Fruit fly (Drosophila melanogaster) whole organism, pupa: ENCODE results near the gene Glut3.
A peak's percentile ranks its signal among the peaks of the same experiment; 100 is the strongest.

Source experiments
- CG10348 ChIP-seq: fragments of 200-800 bp; sonication (Bioruptor generic); IDR thresholded peaks from 2 replicates; pipeline ENCODE4 v1.3.6; 2022; ENCODE audit warnings: missing biosample characterization, missing genetic modification characterization
- CG12605 ChIP-seq: fragments of 200-800 bp; sonication (Bioruptor generic); IDR thresholded peaks from 2 replicates; pipeline ENCODE4 v1.3.6; 2022; ENCODE audit warnings: missing biosample characterization, missing genetic modification characterization
- CG13204 ChIP-seq: fragments of 200-800 bp; sonication (Bioruptor generic); optimal IDR thresholded peaks from 2 replicates; lab custom pipeline; 2018; ENCODE audit warnings: missing biosample characterization, mild to moderate bottlenecking, missing genetic modification characterization, moderate library complexity
- CG14655 ChIP-seq: fragments of 200-800 bp; sonication (Bioruptor generic); optimal IDR thresholded peaks from 3 replicates; lab custom pipeline; 2017; ENCODE audit warnings: mild to moderate bottlenecking, missing biosample characterization, missing genetic modification reagents, missing genetic modification characterization
- CG15710 ChIP-seq: fragments of 200-800 bp; sonication (Bioruptor generic); optimal IDR thresholded peaks from 2 replicates; lab custom pipeline; 2018; ENCODE audit warnings: missing biosample characterization, mild to moderate bottlenecking, missing genetic modification characterization, moderate library complexity
- CG17806 ChIP-seq: fragments of 200-800 bp; sonication (Bioruptor generic); optimal IDR thresholded peaks from 2 replicates; lab custom pipeline; 2018; ENCODE audit warnings: missing biosample characterization, mild to moderate bottlenecking, missing genetic modification characterization, moderate library complexity
- CG32121 ChIP-seq: fragments of 200-800 bp; sonication (Bioruptor generic); IDR thresholded peaks from 2 replicates; pipeline ENCODE4 v1.3.6; 2022; ENCODE audit warnings: missing biosample characterization, missing genetic modification characterization
- CG34367 ChIP-seq: fragments of 200-800 bp; sonication (Bioruptor generic); optimal IDR thresholded peaks from 2 replicates; lab custom pipeline; 2018; ENCODE audit warnings: missing biosample characterization, mild to moderate bottlenecking, missing genetic modification characterization
- CG4496 ChIP-seq: fragments of 200-800 bp; sonication (Bioruptor generic); IDR thresholded peaks from 3 replicates; pipeline ENCODE4 v1.3.6; 2022; ENCODE audit warnings: missing biosample characterization, missing genetic modification characterization
- CG8159 ChIP-seq: fragments of 200-800 bp; sonication (Bioruptor generic); optimal IDR thresholded peaks from 3 replicates; lab custom pipeline; 2018; ENCODE audit warnings: missing biosample characterization, mild to moderate bottlenecking, missing genetic modification characterization, moderate library complexity
- CG8301 ChIP-seq: fragments of 200-800 bp; sonication (Bioruptor generic); optimal IDR thresholded peaks from 2 replicates; lab custom pipeline; 2018; ENCODE audit warnings: missing biosample characterization, mild to moderate bottlenecking, missing genetic modification characterization
- CG9948 ChIP-seq: fragments of 200-800 bp; sonication (Bioruptor generic); optimal IDR thresholded peaks from 2 replicates; lab custom pipeline; 2018; ENCODE audit warnings: missing biosample characterization, mild to moderate bottlenecking, missing genetic modification characterization, moderate library complexity
- D1 ChIP-seq: fragments of 200-800 bp; sonication (Bioruptor generic); optimal IDR thresholded peaks from 2 replicates; lab custom pipeline; 2018; ENCODE audit warnings: missing biosample characterization, mild to moderate bottlenecking, missing genetic modification characterization, moderate library complexity
- EcR ChIP-seq: fragments of 200-800 bp; sonication (Bioruptor generic); optimal IDR thresholded peaks from 3 replicates; lab custom pipeline; 2019; ENCODE audit warnings: missing biosample characterization, missing genetic modification characterization, mild to moderate bottlenecking, moderate library complexity, missing genetic modification reagents
- Ets98B ChIP-seq: fragments of 200-800 bp; sonication (Bioruptor generic); IDR thresholded peaks from 2 replicates; pipeline ENCODE4 v1.3.6; 2022; ENCODE audit warnings: missing biosample characterization, missing genetic modification characterization
- Pif1A ChIP-seq: fragments of 200-800 bp; sonication (Bioruptor generic); optimal IDR thresholded peaks from 3 replicates; lab custom pipeline; 2016; ENCODE audit warnings: missing biosample characterization, missing genetic modification characterization
- Pif1B ChIP-seq: fragments of 200-800 bp; sonication (Bioruptor generic); optimal IDR thresholded peaks from 3 replicates; lab custom pipeline; 2016; ENCODE audit warnings: missing biosample characterization, missing genetic modification characterization
- Snoo ChIP-seq: fragments of 200-800 bp; sonication (Bioruptor generic); optimal IDR thresholded peaks from 3 replicates; lab custom pipeline; 2017; ENCODE audit warnings: missing biosample characterization, mild to moderate bottlenecking, missing genetic modification characterization, inconsistent platforms
- fd96Ca ChIP-seq: fragments of 200-800 bp; sonication (Bioruptor generic); IDR thresholded peaks from 3 replicates; pipeline ENCODE4 v1.3.6; 2022; ENCODE audit warnings: missing biosample characterization, missing genetic modification characterization
- gl ChIP-seq: fragments of 200-800 bp; sonication (Bioruptor generic); optimal IDR thresholded peaks from 2 replicates; lab custom pipeline; 2018; ENCODE audit warnings: missing biosample characterization, mild to moderate bottlenecking, missing genetic modification characterization
- rn ChIP-seq: fragments of 200-800 bp; sonication (Bioruptor generic); IDR thresholded peaks from 2 replicates; pipeline ENCODE4 v1.3.6; 2022; ENCODE audit warnings: missing biosample characterization, missing genetic modification characterization

The Glut3 gene

dm6 chr3R:16800272-16800671 lies 12.2 kb downstream of the Glut3 start:
- TF ChIP-seq CG10348 (GFP tag; lab: Robert Waterston, UW) (no peak), CG8159 (tag; lab: Kevin White, UChicago) (no peak), CG34367 (no peak), CG8301 (no peak), Snoo (tag; lab: Kevin White, UChicago) (no peak), D1 (no peak), CG15710 (no peak), Pif1A (GFP tag; lab: Kevin White, UChicago) (no peak), fd96Ca (GFP tag; lab: Robert Waterston, UW) (no peak), rn (GFP tag; lab: Robert Waterston, UW) (no peak), Ets98B (GFP tag; lab: Robert Waterston, UW) (no peak)
- TF ChIP-seq, all 21 proteins: peak for 0

DNA sequence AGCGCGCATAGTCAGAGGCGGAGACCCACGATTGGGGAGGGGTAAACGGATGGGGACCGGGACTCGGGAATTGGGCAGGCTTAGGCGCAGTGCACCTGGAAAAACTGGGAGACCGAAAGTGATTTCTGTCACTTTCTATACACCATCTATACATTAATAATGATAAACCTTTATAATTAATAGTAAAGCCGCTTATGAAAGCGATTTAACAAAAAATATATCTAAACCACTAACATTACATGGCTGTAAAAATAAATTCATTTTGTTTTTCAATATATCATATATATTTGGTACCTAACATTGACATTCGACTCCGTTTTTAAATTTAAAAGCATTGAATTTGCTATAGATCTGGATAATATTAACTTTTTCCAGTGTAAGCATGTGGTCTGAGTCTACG lies 12.9 kb downstream of the Glut3 start:
- TF ChIP-seq CG8159 (tag; lab: Kevin White, UChicago) (peak; percentile 62), CG17806 (no peak), EcR (no peak), CG15710 (peak; percentile 41), CG9948 (tag; lab: Kevin White, UChicago) (no peak), fd96Ca (GFP tag; lab: Robert Waterston, UW) (no peak), Pif1B (no peak)

DNA sequence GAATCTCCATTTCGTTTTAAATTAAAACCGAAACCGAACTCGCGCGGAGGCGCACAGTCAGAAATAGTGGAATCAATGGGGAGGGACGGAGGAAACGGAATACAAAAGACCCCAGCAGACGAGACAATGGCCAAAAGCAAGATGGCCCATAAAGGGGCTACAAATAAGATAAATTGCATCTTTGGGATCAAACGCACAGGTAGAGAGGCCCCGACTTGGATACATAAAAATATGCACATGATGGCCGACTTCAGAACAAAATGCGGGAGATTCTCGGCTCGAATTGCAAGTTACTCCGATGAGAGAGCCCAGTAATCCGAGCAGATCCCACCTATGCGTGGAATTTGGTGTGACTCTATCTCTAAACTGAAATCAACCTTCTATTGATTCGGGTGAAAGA lies 13.3 kb downstream of the Glut3 start:
- TF ChIP-seq Snoo (tag; lab: Kevin White, UChicago): no peak
- TF ChIP-seq CG10348 (GFP tag; lab: Robert Waterston, UW): no peak
- no peak for TF ChIP-seq CG34367
- TF ChIP-seq CG4496 (GFP tag; lab: Robert Waterston, UW): no peak
- TF ChIP-seq Ets98B (GFP tag; lab: Robert Waterston, UW): no peak
- no peak for TF ChIP-seq rn (GFP tag; lab: Robert Waterston, UW)
- TF ChIP-seq Pif1B: no peak
- no peak for TF ChIP-seq gl (tag; lab: Kevin White, UChicago)
- no peak for TF ChIP-seq CG15710
- TF ChIP-seq CG9948 (tag; lab: Kevin White, UChicago): no peak
- no peak for TF ChIP-seq CG12605 (GFP tag; lab: Robert Waterston, UW)
- TF ChIP-seq Pif1A (GFP tag; lab: Kevin White, UChicago): no peak
- TF ChIP-seq CG32121 (GFP tag; lab: Robert Waterston, UW): no peak
- TF ChIP-seq CG17806: no peak
- TF ChIP-seq CG14655: no peak
- TF ChIP-seq CG13204 (GFP tag; lab: Kevin White, UChicago): no peak
- TF ChIP-seq CG8301: no peak

DNA sequence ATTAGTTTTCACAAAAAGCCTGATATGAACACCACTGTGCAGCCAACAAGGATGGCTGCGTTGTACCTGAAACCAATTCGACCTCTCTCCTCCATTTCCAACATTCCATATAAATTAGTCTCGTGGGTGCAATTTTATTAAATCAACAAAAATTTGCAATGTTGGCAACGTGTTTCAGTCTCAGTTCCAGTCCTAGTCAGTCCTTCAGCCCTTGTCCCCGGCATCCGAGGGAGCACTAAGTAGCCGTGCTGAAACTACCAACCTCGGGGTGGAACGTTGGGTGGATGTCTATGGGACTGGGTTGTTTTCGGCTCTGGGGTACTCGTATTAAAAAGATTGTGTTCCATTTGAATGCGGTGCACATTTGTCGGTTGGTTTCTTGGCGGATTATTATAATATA lies 16.0 kb downstream of the Glut3 start:
- no peak for TF ChIP-seq CG9948 (tag; lab: Kevin White, UChicago)
- no peak for TF ChIP-seq Pif1A (GFP tag; lab: Kevin White, UChicago)
- no peak for TF ChIP-seq CG34367
- TF ChIP-seq CG12605 (GFP tag; lab: Robert Waterston, UW): no peak
- no peak for TF ChIP-seq CG8301
- no peak for TF ChIP-seq Pif1B

- no peak for TF ChIP-seq Pif1A (GFP tag; lab: Kevin White, UChicago)
- no peak for TF ChIP-seq CG8159 (tag; lab: Kevin White, UChicago)
- TF ChIP-seq CG13204 (GFP tag; lab: Kevin White, UChicago): no peak
- no peak for TF ChIP-seq CG32121 (GFP tag; lab: Robert Waterston, UW)
- TF ChIP-seq EcR: no peak
- no peak for TF ChIP-seq Ets98B (GFP tag; lab: Robert Waterston, UW)
- TF ChIP-seq rn (GFP tag; lab: Robert Waterston, UW): no peak
- no peak for TF ChIP-seq gl (tag; lab: Kevin White, UChicago)
- TF ChIP-seq Pif1B: no peak
- no peak for TF ChIP-seq CG10348 (GFP tag; lab: Robert Waterston, UW)
- TF ChIP-seq, all 21 proteins: peak for 0
Observed at dm6 chr3R:16806141-16806540, 18.0 kb downstream of the Glut3 start.

dm6 chr3R:16810885-16811284 lies 22.8 kb downstream of the Glut3 start:
- TF ChIP-seq CG14655 (no peak), CG8159 (tag; lab: Kevin White, UChicago) (no peak), gl (tag; lab: Kevin White, UChicago) (no peak), CG13204 (GFP tag; lab: Kevin White, UChicago) (no peak), CG12605 (GFP tag; lab: Robert Waterston, UW) (no peak), CG4496 (GFP tag; lab: Robert Waterston, UW) (no peak), rn (GFP tag; lab: Robert Waterston, UW) (no peak), CG9948 (tag; lab: Kevin White, UChicago) (no peak), Pif1B (no peak), CG17806 (no peak), CG10348 (GFP tag; lab: Robert Waterston, UW) (no peak), CG34367 (no peak), CG32121 (GFP tag; lab: Robert Waterston, UW) (no peak), EcR (no peak), fd96Ca (GFP tag; lab: Robert Waterston, UW) (no peak), CG8301 (no peak), Snoo (tag; lab: Kevin White, UChicago) (no peak), CG15710 (no peak), Ets98B (GFP tag; lab: Robert Waterston, UW) (no peak), Pif1A (GFP tag; lab: Kevin White, UChicago) (no peak)

DNA sequence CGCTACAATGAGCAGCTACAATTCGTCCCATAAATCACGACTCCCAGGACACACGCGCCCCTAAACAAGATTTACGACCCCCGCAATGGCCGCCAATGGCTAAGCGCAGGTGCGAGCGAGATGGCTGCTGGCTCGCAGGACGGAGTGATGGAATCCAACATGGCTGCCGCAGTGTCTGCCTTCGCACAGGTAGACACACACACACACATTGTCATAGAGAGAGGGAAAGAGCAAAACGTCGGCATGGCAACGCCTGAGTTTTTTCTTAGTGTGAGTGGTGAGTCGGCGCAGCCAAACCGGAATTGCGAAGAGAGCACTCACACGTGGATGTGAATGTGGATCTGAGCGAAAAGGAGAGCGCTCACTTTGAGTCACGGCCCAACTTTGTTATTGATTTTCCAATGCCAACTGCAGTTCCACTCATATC lies 23.7 kb downstream of the Glut3 start:
- TF ChIP-seq fd96Ca (GFP tag; lab: Robert Waterston, UW) (peak; percentile 57; the same call in 2 of the 3 replicates), gl (tag; lab: Kevin White, UChicago) (no peak), CG32121 (GFP tag; lab: Robert Waterston, UW) (no peak), CG15710 (no peak), Ets98B (GFP tag; lab: Robert Waterston, UW) (no peak), CG13204 (GFP tag; lab: Kevin White, UChicago) (no peak), CG14655 (no peak)
